Worm (Caenorhabditis elegans) whole organism, midembryonic: ENCODE data around the gene F49H6.15.

ENCODE experiments used
- T22C8.4 ChIP-seq: fragments of 200-800 bp; sonication (Bioruptor generic); IDR thresholded peaks from 2 replicates; pipeline ENCODE4 v1.3.6; 2022; ENCODE audit warnings: missing genetic modification characterization, missing compliant biosample characterization
- cog-1 ChIP-seq: sonication (generic microtip); optimal IDR thresholded peaks from 2 replicates; lab custom pipeline; 2016; ENCODE audit warnings: missing genetic modification characterization, missing compliant biosample characterization
- flt-1 ChIP-seq: fragments of 200-800 bp; sonication (Bioruptor generic); IDR thresholded peaks from 2 replicates; pipeline ENCODE4 v1.3.6; 2022; ENCODE audit warnings: missing genetic modification characterization, missing compliant biosample characterization
- klf-2 ChIP-seq: fragments of 200-800 bp; sonication (Bioruptor generic); conservative IDR thresholded peaks from 2 replicates; pipeline ENCODE4 v1.3.6; 2022; ENCODE audit warnings: missing genetic modification reagents, missing genetic modification characterization, missing compliant biosample characterization
- med-1 ChIP-seq: sonication (generic microtip); optimal IDR thresholded peaks from 2 replicates; lab custom pipeline; 2017; ENCODE audit warnings: missing genetic modification characterization, mild to moderate bottlenecking, missing compliant biosample characterization, antibody characterized with exemption, missing genetic modification reagents; ENCODE audit not compliant: insufficient read depth
- ref-1 ChIP-seq: fragments of 200-800 bp; sonication (Bioruptor generic); conservative IDR thresholded peaks from 2 replicates; pipeline ENCODE4 v1.3.6; 2022; ENCODE audit warnings: missing genetic modification reagents, missing genetic modification characterization, missing compliant biosample characterization
- tab-1 ChIP-seq: fragments of 200-800 bp; sonication (Bioruptor generic); IDR thresholded peaks from 2 replicates; pipeline ENCODE4 v1.3.6; 2022; ENCODE audit warnings: missing genetic modification characterization, missing compliant biosample characterization
- ztf-23 ChIP-seq: fragments of 200-800 bp; sonication (Bioruptor generic); IDR thresholded peaks from 2 replicates; pipeline ENCODE4 v1.3.6; 2022; ENCODE audit warnings: missing genetic modification reagents, missing genetic modification characterization, missing compliant biosample characterization
- ztf-29 ChIP-seq: fragments of 200-800 bp; sonication (Bioruptor generic); IDR thresholded peaks from 2 replicates; pipeline ENCODE4 v1.3.6; 2022; ENCODE audit warnings: missing genetic modification reagents, missing genetic modification characterization, missing compliant biosample characterization

F49H6.15 gene

ce11 chrV:16987035-16987434 lies 39.2 kb downstream of the F49H6.15 start, which contains the start of gene Y102A5C.40:
Y102A5C.40 (minus strand) TSS chrV:16987135.
- TF ChIP-seq med-1 (GFP tag; lab: Kevin White, UChicago), result no peak
- no peak for TF ChIP-seq T22C8.4 (GFP tag; lab: Robert Waterston, UW)
- no peak for TF ChIP-seq ztf-29 (GFP tag; lab: Robert Waterston, UW)
- TF ChIP-seq ref-1, result no peak
- no peak for TF ChIP-seq flt-1
- no peak for TF ChIP-seq ztf-23 (GFP tag; lab: Robert Waterston, UW)
- TF ChIP-seq tab-1 (GFP tag; lab: Robert Waterston, UW), result no peak
- TF ChIP-seq klf-2, result no peak
- TF ChIP-seq cog-1, result no peak

ce11 chrV:16980368-16980767 lies 45.8 kb downstream of the F49H6.15 start, which contains the start of gene srz-54:
srz-54 (plus strand) TSS chrV:16980668.
- TF ChIP-seq tab-1 (GFP tag; lab: Robert Waterston, UW) (no peak), T22C8.4 (GFP tag; lab: Robert Waterston, UW) (no peak), med-1 (GFP tag; lab: Kevin White, UChicago) (no peak)
